Worm (Caenorhabditis elegans) whole organism, young adult: ENCODE measurements around the gene nhr-116.

Experiments used
- B0019.2 ChIP-seq: fragments of 200-800 bp; sonication (Bioruptor generic); conservative IDR thresholded peaks from 2 replicates; pipeline ENCODE4 v1.3.6; 2022; ENCODE audit warnings: missing genetic modification reagents, missing genetic modification characterization, missing compliant biosample characterization
- C17E4.6 ChIP-seq: fragments of 200-800 bp; sonication (Bioruptor generic); IDR thresholded peaks from 2 replicates; pipeline ENCODE4 v1.3.6; 2022; ENCODE audit warnings: missing genetic modification reagents, missing genetic modification characterization, missing compliant biosample characterization
- D2030.7 ChIP-seq: fragments of 200-800 bp; sonication (Bioruptor generic); IDR thresholded peaks from 2 replicates; pipeline ENCODE4 v1.3.6; 2022; ENCODE audit warnings: missing genetic modification reagents, missing genetic modification characterization, missing compliant biosample characterization
- F22D6.2 ChIP-seq: sonication (generic microtip); optimal IDR thresholded peaks from 2 replicates; lab custom pipeline; 2016; ENCODE audit warnings: mild to moderate bottlenecking, missing genetic modification characterization, missing compliant biosample characterization
- F23B12.7 ChIP-seq: sonication (generic microtip); optimal IDR thresholded peaks from 2 replicates; lab custom pipeline; 2017; ENCODE audit warnings: missing genetic modification characterization, mild to moderate bottlenecking, missing compliant biosample characterization, antibody characterized with exemption, moderate library complexity; ENCODE audit not compliant: insufficient read depth
- F33H1.4 ChIP-seq: fragments of 200-800 bp; sonication (Bioruptor generic); IDR thresholded peaks from 2 replicates; pipeline ENCODE4 v1.3.6; 2022; ENCODE audit warnings: missing genetic modification reagents, missing genetic modification characterization, missing compliant biosample characterization
- F49E8.2 ChIP-seq: sonication (generic microtip); optimal IDR thresholded peaks from 3 replicates; lab custom pipeline; 2017; ENCODE audit warnings: missing genetic modification characterization, mild to moderate bottlenecking, missing compliant biosample characterization, antibody characterized with exemption, moderate library complexity; ENCODE audit not compliant: insufficient read depth
- K12H6.12 ChIP-seq: fragments of 200-800 bp; sonication (Bioruptor generic); optimal IDR thresholded peaks from 2 replicates; lab custom pipeline; 2018; ENCODE audit warnings: mild to moderate bottlenecking, missing genetic modification characterization, missing compliant biosample characterization
- Y67H2A.10 ChIP-seq: fragments of 200-800 bp; sonication (Bioruptor generic); conservative IDR thresholded peaks from 2 replicates; pipeline ENCODE4 v1.3.6; 2022; ENCODE audit warnings: missing genetic modification reagents, missing genetic modification characterization, missing compliant biosample characterization
- Y79H2A.3 ChIP-seq: fragments of 200-800 bp; sonication (Bioruptor generic); conservative IDR thresholded peaks from 2 replicates; pipeline ENCODE4 v1.3.6; 2022; ENCODE audit warnings: missing genetic modification reagents, missing genetic modification characterization, missing compliant biosample characterization
- Y95B8A.8 ChIP-seq: fragments of 200-800 bp; sonication (Bioruptor generic); IDR thresholded peaks from 2 replicates; pipeline ENCODE4 v1.3.6; 2022; ENCODE audit warnings: missing genetic modification reagents, missing genetic modification characterization, missing compliant biosample characterization
- ZK185.1 ChIP-seq: sonication (generic microtip); optimal IDR thresholded peaks from 2 replicates; lab custom pipeline; 2016; ENCODE audit warnings: mild to moderate bottlenecking, missing genetic modification characterization, missing compliant biosample characterization; ENCODE audit not compliant: poor library complexity, severe bottlenecking
- ama-1 ChIP-seq, 3 experiments: fragments of 150-350 bp in 1 of 3; sonication (generic microtip) in 2 of 3; optimal IDR thresholded peaks; 2 replicates each; lab custom pipeline; 2014 to 2018; ENCODE audit warnings: missing biosample characterization in 2 of 3, missing genetic modification characterization in 2 of 3, missing genetic modification reagents in 2 of 3
- aptf-3 ChIP-seq: fragments of 200-800 bp; sonication (Bioruptor generic); IDR thresholded peaks from 2 replicates; pipeline ENCODE4 v1.3.6; 2022; ENCODE audit warnings: missing genetic modification characterization, missing compliant biosample characterization
- athp-1 ChIP-seq: sonication (generic microtip); optimal IDR thresholded peaks from 2 replicates; lab custom pipeline; 2017; ENCODE audit warnings: mild to moderate bottlenecking, missing genetic modification characterization, missing compliant biosample characterization
- attf-6 ChIP-seq: fragments of 200-800 bp; sonication (Bioruptor generic); IDR thresholded peaks from 2 replicates; pipeline ENCODE4 v1.3.6; 2022; ENCODE audit warnings: missing genetic modification reagents, missing genetic modification characterization, missing compliant biosample characterization
- cebp-2 ChIP-seq: fragments of 200-800 bp; sonication (Bioruptor generic); IDR thresholded peaks from 2 replicates; pipeline ENCODE4 v1.3.6; 2022; ENCODE audit warnings: missing genetic modification characterization, missing compliant biosample characterization
- ceh-100 ChIP-seq: fragments of 200-800 bp; sonication (Bioruptor generic); IDR thresholded peaks from 2 replicates; pipeline ENCODE4 v1.3.6; 2022; ENCODE audit warnings: missing genetic modification reagents, missing genetic modification characterization, missing compliant biosample characterization
- ceh-79 ChIP-seq: sonication (generic microtip); optimal IDR thresholded peaks from 2 replicates; lab custom pipeline; 2017; ENCODE audit warnings: mild to moderate bottlenecking, missing genetic modification characterization, missing compliant biosample characterization
- die-1 ChIP-seq: sonication (generic microtip); optimal IDR thresholded peaks from 2 replicates; lab custom pipeline; 2016; ENCODE audit warnings: missing genotype, mild to moderate bottlenecking, missing genetic modification characterization, missing compliant biosample characterization
- dpff-1 ChIP-seq: sonication (generic microtip); optimal IDR thresholded peaks from 2 replicates; lab custom pipeline; 2017; ENCODE audit warnings: mild to moderate bottlenecking, missing genetic modification characterization, missing compliant biosample characterization
- efl-1 ChIP-seq: fragments of 150-350 bp; optimal IDR thresholded peaks from 2 replicates; lab custom pipeline; 2014; ENCODE audit warnings: missing biosample characterization, missing genetic modification reagents, missing genetic modification characterization
- ets-4 ChIP-seq: fragments of 200-800 bp; sonication (Bioruptor generic); optimal IDR thresholded peaks from 2 replicates; lab custom pipeline; 2018; ENCODE audit warnings: mild to moderate bottlenecking, missing genetic modification characterization, missing compliant biosample characterization
- fkh-3 ChIP-seq: sonication (generic microtip); optimal IDR thresholded peaks from 2 replicates; lab custom pipeline; 2016; ENCODE audit warnings: mild to moderate bottlenecking, missing genetic modification characterization, missing compliant biosample characterization
- hsf-1 ChIP-seq: fragments of 200-800 bp; sonication (Bioruptor generic); IDR thresholded peaks from 2 replicates; pipeline ENCODE4 v1.3.6; 2022; ENCODE audit warnings: missing genetic modification reagents, missing genetic modification characterization, missing compliant biosample characterization
- lin-26 ChIP-seq: fragments of 200-800 bp; sonication (Bioruptor generic); IDR thresholded peaks from 2 replicates; pipeline ENCODE4 v1.3.6; 2022; ENCODE audit warnings: missing genetic modification reagents, missing genetic modification characterization, missing compliant biosample characterization
- lir-1 ChIP-seq: fragments of 200-800 bp; sonication (Bioruptor generic); conservative IDR thresholded peaks from 2 replicates; pipeline ENCODE4 v1.3.6; 2022; ENCODE audit warnings: missing genetic modification reagents, missing genetic modification characterization, missing compliant biosample characterization
- madf-10 ChIP-seq: sonication (generic microtip); optimal IDR thresholded peaks from 2 replicates; lab custom pipeline; 2016; ENCODE audit warnings: mild to moderate bottlenecking, missing genetic modification characterization, missing compliant biosample characterization
- madf-8 ChIP-seq: fragments of 200-800 bp; sonication (Bioruptor generic); conservative IDR thresholded peaks from 2 replicates; pipeline ENCODE4 v1.3.6; 2022; ENCODE audit warnings: missing genetic modification reagents, missing genetic modification characterization, missing compliant biosample characterization
- mcd-1 ChIP-seq: fragments of 200-800 bp; sonication (Bioruptor generic); IDR thresholded peaks from 2 replicates; pipeline ENCODE4 v1.3.6; 2022; ENCODE audit warnings: missing genetic modification reagents, missing genetic modification characterization, missing compliant biosample characterization
- mel-28 ChIP-seq: sonication (generic microtip); optimal IDR thresholded peaks from 2 replicates; lab custom pipeline; 2016; ENCODE audit warnings: borderline replicate concordance, mild to moderate bottlenecking, missing genetic modification characterization, missing compliant biosample characterization
- mes-4 ChIP-seq: sonication (generic microtip); optimal IDR thresholded peaks from 2 replicates; lab custom pipeline; 2016; ENCODE audit warnings: missing genotype, missing genetic modification characterization, missing compliant biosample characterization
- mxl-1 ChIP-seq: sonication (generic microtip); optimal IDR thresholded peaks from 2 replicates; lab custom pipeline; 2016; ENCODE audit warnings: missing genetic modification characterization, missing compliant biosample characterization
- nhr-120 ChIP-seq: fragments of 200-800 bp; sonication (Bioruptor generic); IDR thresholded peaks from 2 replicates; pipeline ENCODE4 v1.3.6; 2022; ENCODE audit warnings: missing genetic modification characterization, missing compliant biosample characterization
- nhr-27 ChIP-seq: fragments of 200-800 bp; sonication (Bioruptor generic); optimal IDR thresholded peaks from 2 replicates; lab custom pipeline; 2018; ENCODE audit warnings: mild to moderate bottlenecking, missing genetic modification characterization, moderate library complexity, missing compliant biosample characterization
- nhr-90 ChIP-seq: sonication (generic microtip); optimal IDR thresholded peaks from 2 replicates; lab custom pipeline; 2016; ENCODE audit warnings: missing genotype, mild to moderate bottlenecking, missing genetic modification characterization, missing compliant biosample characterization
- pbrm-1 ChIP-seq: fragments of 200-800 bp; sonication (Bioruptor generic); IDR thresholded peaks from 2 replicates; pipeline ENCODE4 v1.3.6; 2022; ENCODE audit warnings: missing genetic modification reagents, missing genetic modification characterization, missing compliant biosample characterization
- pha-4 ChIP-seq: fragments of 150-350 bp; sonication (generic microtip); optimal IDR thresholded peaks from 2 replicates; lab custom pipeline; 2014; ENCODE audit warnings: missing biosample characterization, missing genetic modification reagents, missing genetic modification characterization
- rec-8 ChIP-seq, 2 experiments: sonication (generic microtip); optimal IDR thresholded peaks; 2 replicates each; lab custom pipeline; 2016; ENCODE audit warnings: mild to moderate bottlenecking in 2 of 2, missing genetic modification characterization in 2 of 2, missing genetic modification reagents in 2 of 2, missing genotype in 2 of 2, missing biosample characterization in 1 of 2, missing compliant biosample characterization in 1 of 2, moderate library complexity in 1 of 2
- repo-1 ChIP-seq: sonication (generic microtip); optimal IDR thresholded peaks from 2 replicates; lab custom pipeline; 2017; ENCODE audit warnings: mild to moderate bottlenecking, missing genetic modification characterization, missing compliant biosample characterization
- rpc-1 ChIP-seq, 2 experiments: fragments of 150-350 bp in 1 of 2; sonication (generic microtip) in 1 of 2; optimal IDR thresholded peaks; 2 replicates each; lab custom pipeline; 2014 to 2018; ENCODE audit warnings: missing biosample characterization in 1 of 2, missing genetic modification characterization in 1 of 2, missing genetic modification reagents in 1 of 2, missing genotype in 1 of 2
- snpc-1.3 ChIP-seq: sonication (generic microtip); optimal IDR thresholded peaks from 2 replicates; lab custom pipeline; 2017; ENCODE audit warnings: missing genetic modification characterization, mild to moderate bottlenecking, missing compliant biosample characterization, antibody characterized with exemption, moderate library complexity, missing genotype, missing genetic modification reagents; ENCODE audit not compliant: insufficient read depth
- tbp1 ChIP-seq: fragments of 200-800 bp; sonication (Bioruptor generic); optimal IDR thresholded peaks from 2 replicates; lab custom pipeline; 2018; ENCODE audit warnings: mild to moderate bottlenecking, missing genetic modification characterization, missing compliant biosample characterization
- tlf-1 ChIP-seq: fragments of 200-800 bp; sonication (Bioruptor generic); optimal IDR thresholded peaks from 2 replicates; lab custom pipeline; 2018; ENCODE audit warnings: mild to moderate bottlenecking, missing genetic modification characterization, missing compliant biosample characterization
- xnd-1 ChIP-seq: sonication (generic microtip); optimal IDR thresholded peaks from 2 replicates; lab custom pipeline; 2016; ENCODE audit warnings: missing genotype, missing genetic modification reagents, missing genetic modification characterization, missing compliant biosample characterization
- zim-3 ChIP-seq: sonication (generic microtip); optimal IDR thresholded peaks from 2 replicates; lab custom pipeline; 2017; ENCODE audit warnings: mild to moderate bottlenecking, missing genetic modification characterization, moderate library complexity, missing compliant biosample characterization
- ztf-28 ChIP-seq: fragments of 200-800 bp; sonication (Bioruptor generic); IDR thresholded peaks from 2 replicates; pipeline ENCODE4 v1.3.6; 2022; ENCODE audit warnings: missing genetic modification reagents, missing genetic modification characterization, missing compliant biosample characterization
- ztf-6 ChIP-seq: fragments of 200-800 bp; sonication (Bioruptor generic); IDR thresholded peaks from 2 replicates; pipeline ENCODE4 v1.3.6; 2022; ENCODE audit warnings: missing genetic modification reagents, missing genetic modification characterization, missing compliant biosample characterization

The nhr-116 gene

ce11 chrV:16919675-16920074, 7.6 kb downstream of the nhr-116 start:
- TF ChIP-seq zim-3 (tag; lab: Kevin White, UChicago), result peak; percentile 9
- TF ChIP-seq pbrm-1 (GFP tag; lab: Robert Waterston, UW), result 0 out of 2 replicates have a peak, but pooled peaks have one; percentile 12
- TF ChIP-seq snpc-1.3 (tag; lab: Kevin White, UChicago), result no peak
- no peak for TF ChIP-seq pha-4 (tag; lab: Kevin White, UChicago)
- TF ChIP-seq nhr-27, result no peak
- no peak for TF ChIP-seq ets-4 (GFP tag; lab: Kevin White, UChicago)
- no peak for TF ChIP-seq dpff-1 (tag; lab: Kevin White, UChicago)
- no peak for TF ChIP-seq madf-10
- no peak for TF ChIP-seq repo-1
- no peak for TF ChIP-seq cebp-2 (GFP tag; lab: Robert Waterston, UW)
- no peak for TF ChIP-seq C17E4.6 (GFP tag; lab: Robert Waterston, UW)
- peak; percentile 21 for TF ChIP-seq die-1 (tag; lab: Kevin White, UChicago)
- TF ChIP-seq fkh-3, result no peak
- peak; percentile 64; the same call in 1 of the 2 replicates for TF ChIP-seq Y95B8A.8 (GFP tag; lab: Robert Waterston, UW)
- TF ChIP-seq xnd-1 (tag; lab: Kevin White, UChicago), result peak; percentile 14
- TF ChIP-seq ZK185.1 (tag; lab: Kevin White, UChicago), result no peak
- no peak for TF ChIP-seq ceh-79 (tag; lab: Kevin White, UChicago)
- 0 out of 2 replicates have a peak, but pooled peaks have one; percentile 42 for TF ChIP-seq hsf-1 (GFP tag; lab: Robert Waterston, UW)
- TF ChIP-seq mcd-1, result peak; percentile 26; the same call in 1 of the 2 replicates
- TF ChIP-seq F23B12.7 (tag; lab: Kevin White, UChicago), result no peak
- no peak for TF ChIP-seq Y67H2A.10 (GFP tag; lab: Robert Waterston, UW)
- TF ChIP-seq Y79H2A.3 (GFP tag; lab: Robert Waterston, UW), result no peak
- no peak for TF ChIP-seq nhr-120 (GFP tag; lab: Robert Waterston, UW)
- TF ChIP-seq ztf-28 (GFP tag; lab: Robert Waterston, UW), result no peak
- peak; percentile 28 for TF ChIP-seq tlf-1 (GFP tag; lab: Kevin White, UChicago)
- peak; percentile 67 for TF ChIP-seq F49E8.2 (tag; lab: Kevin White, UChicago)
- TF ChIP-seq mxl-1 (tag; lab: Kevin White, UChicago), result peak; percentile 6
- TF ChIP-seq K12H6.12 (tag; lab: Kevin White, UChicago), result no peak
- peak; percentile 31; the same call in 1 of the 2 replicates for TF ChIP-seq D2030.7 (GFP tag; lab: Robert Waterston, UW)
- no peak for TF ChIP-seq lir-1 (GFP tag; lab: Robert Waterston, UW)
- peak; percentile 9 for TF ChIP-seq efl-1 (GFP tag; lab: Kevin White, UChicago)
- no peak for TF ChIP-seq madf-8 (GFP tag; lab: Robert Waterston, UW)
- no peak for TF ChIP-seq ceh-100 (GFP tag; lab: Robert Waterston, UW)
- TF ChIP-seq ama-1 (optimal IDR thresholded peaks at IDR 0.05; lab: Kevin White, UChicago), result no peak
- no peak for TF ChIP-seq ama-1 (GFP tag; optimal IDR thresholded peaks at IDR 0.05; lab: Kevin White, UChicago)
- TF ChIP-seq mel-28 (tag; lab: Kevin White, UChicago), result no peak
- no peak for TF ChIP-seq F33H1.4 (GFP tag; lab: Robert Waterston, UW)
- no peak for TF ChIP-seq F22D6.2 (tag; lab: Kevin White, UChicago)
- TF ChIP-seq lin-26 (GFP tag; lab: Robert Waterston, UW), result 0 out of 2 replicates have a peak, but pooled peaks have one; percentile 32
- no peak for TF ChIP-seq B0019.2
- TF ChIP-seq attf-6 (GFP tag; lab: Robert Waterston, UW), result peak; percentile 89
- TF ChIP-seq athp-1 (tag; lab: Kevin White, UChicago), result no peak
- no peak for TF ChIP-seq ztf-6 (GFP tag; lab: Robert Waterston, UW)
- TF ChIP-seq mes-4 (tag; lab: Kevin White, UChicago), result no peak
- TF ChIP-seq rec-8 (tag; optimal IDR thresholded peaks at IDR 0.05; lab: Kevin White, UChicago), result no peak
- no peak for TF ChIP-seq rpc-1 (optimal IDR thresholded peaks at IDR 0.05; lab: Kevin White, UChicago)
- no peak for TF ChIP-seq rpc-1 (tag; optimal IDR thresholded peaks at IDR 0.05; lab: Kevin White, UChicago)
- no peak for TF ChIP-seq aptf-3 (GFP tag; lab: Robert Waterston, UW)
- TF ChIP-seq nhr-90, result no peak
- TF ChIP-seq tbp1 (GFP tag; lab: Kevin White, UChicago), result peak; percentile 27
